Worm (Caenorhabditis elegans): Measurements from ENCODE around the gene C14B1.8.

The C14B1.8 gene

DNA sequence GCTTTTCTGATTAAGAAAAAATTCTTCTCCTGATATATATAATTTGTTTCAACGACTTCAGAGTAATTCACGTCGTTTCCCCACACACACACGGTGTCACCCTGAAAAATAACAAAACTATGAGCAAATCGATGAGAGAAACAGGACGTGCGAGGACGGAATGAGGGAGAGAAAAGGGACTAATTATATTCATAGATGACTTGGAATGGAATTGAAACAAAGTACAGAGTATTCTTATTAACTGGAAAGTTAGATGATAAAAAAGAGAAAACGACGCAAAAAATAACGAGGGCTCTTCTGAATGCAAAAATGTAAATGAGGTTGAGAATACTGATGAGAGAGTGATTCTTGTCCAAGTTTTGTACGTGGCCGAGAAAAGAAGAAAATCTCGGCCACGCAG lies 49.1 kb downstream of the C14B1.8 start, which contains the start of gene C46F11.6:
Gene C46F11.6 (minus strand): TSS at position 101 of the 400 bp plus-strand sequence.
- TF ChIP-seq grh-1 (GFP tag; IDR thresholded peaks at IDR 0.05), result no peak

Measured in whole organism, L1 larva.